Worm (Caenorhabditis elegans) whole organism, L2 larva: ENCODE data around the gene ttr-39.

Source experiments
- alr-1 ChIP-seq: fragments of 150-350 bp; optimal IDR thresholded peaks from 2 replicates; lab custom pipeline; 2014; ENCODE audit warnings: missing biosample characterization, missing genetic modification characterization
- ama-1 ChIP-seq: fragments of 150-350 bp; optimal IDR thresholded peaks from 2 replicates; lab custom pipeline; 2018; ENCODE audit warnings: inconsistent platforms
- ceh-82 ChIP-seq: fragments of 150-350 bp; optimal IDR thresholded peaks from 2 replicates; lab custom pipeline; 2014; ENCODE audit warnings: missing biosample characterization, missing genetic modification characterization
- egl-27 ChIP-seq: sonication (generic microtip); optimal IDR thresholded peaks from 3 replicates; lab custom pipeline; 2017; ENCODE audit warnings: missing biosample characterization, missing genetic modification reagents, missing genetic modification characterization
- elt-1 ChIP-seq: fragments of 150-350 bp; optimal IDR thresholded peaks from 2 replicates; lab custom pipeline; 2014; ENCODE audit warnings: missing biosample characterization, missing genetic modification characterization
- elt-3 ChIP-seq: sonication (generic microtip); optimal IDR thresholded peaks from 2 replicates; lab custom pipeline; 2017; ENCODE audit warnings: missing biosample characterization, missing genetic modification characterization
- lin-13 ChIP-seq: fragments of 150-350 bp; optimal IDR thresholded peaks from 2 replicates; lab custom pipeline; 2014; ENCODE audit warnings: missing biosample characterization, missing genetic modification reagents, missing genetic modification characterization
- mdl-1 ChIP-seq, 2 experiments: fragments of 150-350 bp in 1 of 2; sonication (generic microtip) in 1 of 2; optimal IDR thresholded peaks; 2 replicates each; lab custom pipeline; 2017; ENCODE audit warnings: missing biosample characterization in 2 of 2, missing genetic modification characterization in 2 of 2
- sma-9 ChIP-seq, 2 experiments: fragments of 150-350 bp in 1 of 2; sonication (generic microtip) in 1 of 2; optimal IDR thresholded peaks; 2 replicates each; lab custom pipeline; 2014 to 2016; ENCODE audit warnings: missing genetic modification characterization in 2 of 2, mild to moderate bottlenecking in 1 of 2, missing biosample characterization in 1 of 2, missing compliant biosample characterization in 1 of 2, missing genetic modification reagents in 1 of 2, moderate library complexity in 1 of 2
- snpc-4 ChIP-seq: fragments of 150-350 bp; optimal IDR thresholded peaks from 2 replicates; lab custom pipeline; 2014; ENCODE audit warnings: missing biosample characterization, missing genetic modification characterization

DNA sequence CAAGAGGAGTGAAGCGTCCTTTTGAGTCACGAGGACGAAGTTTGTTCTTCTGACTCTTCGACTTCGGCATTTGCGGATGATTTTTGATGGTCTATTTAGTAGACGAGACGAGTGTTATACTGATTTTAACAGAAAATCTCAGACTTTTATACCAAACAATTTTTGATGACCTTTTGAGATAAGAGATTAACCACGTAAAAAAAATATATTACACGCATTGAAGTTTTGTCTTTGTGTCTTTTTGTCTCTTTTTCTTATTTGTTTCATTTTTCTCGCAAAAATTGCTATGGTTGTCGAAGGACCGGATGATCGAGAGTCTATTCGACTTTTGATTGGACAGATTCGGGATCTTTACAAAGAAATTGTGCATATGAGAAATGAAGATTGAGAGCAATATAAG lies 21.8 kb upstream of the ttr-39 start, which contains the start of gene spch-1:
- TF ChIP-seq alr-1 (no peak), mdl-1 (tag; optimal IDR thresholded peaks at IDR 0.05; lab: Kevin White, UChicago) (no peak), elt-1 (tag; lab: Kevin White, UChicago) (no peak), ceh-82 (tag; lab: Kevin White, UChicago) (no peak), sma-9 (GFP tag; optimal IDR thresholded peaks at IDR 0.05; lab: Kevin White, UChicago) (no peak), sma-9 (tag; optimal IDR thresholded peaks at IDR 0.05; lab: Kevin White, UChicago) (no peak), ama-1 (lab: Kevin White, UChicago) (no peak), snpc-4 (tag; lab: Kevin White, UChicago) (no peak), lin-13 (GFP tag; lab: Kevin White, UChicago) (no peak), elt-3 (tag; lab: Kevin White, UChicago) (no peak), egl-27 (no peak)
